Fruit fly (Drosophila melanogaster): ENCODE data around the gene BigH1.

BigH1 gene

dm6 chr3R:14649307-14650239, 13.7 kb upstream of the BigH1 start (continued):
- TF ChIP-seq CG31365 (tag; optimal IDR thresholded peaks at IDR 0.05) (no peak), fd3F (GFP tag; optimal IDR thresholded peaks at IDR 0.05) (no peak), CG16863 (GFP tag; optimal IDR thresholded peaks at IDR 0.05) (peak; percentile 14), tna (GFP tag; IDR thresholded peaks at IDR 0.05; ENCODE audit: partially characterized antibody) (no peak), Dp (GFP tag; optimal IDR thresholded peaks at IDR 0.05) (no peak), CG14965 (GFP tag; optimal IDR thresholded peaks at IDR 0.05; ENCODE audit: borderline replicate concordance) (no peak), Jarid2 (GFP tag; optimal IDR thresholded peaks at IDR 0.05) (no peak), CG32532 (GFP tag; IDR thresholded peaks at IDR 0.05) (no peak), HLH4C (GFP tag; IDR thresholded peaks at IDR 0.05; ENCODE audit: partially characterized antibody) (no peak), Fer3 (tag; optimal IDR thresholded peaks at IDR 0.05) (no peak), ems (GFP tag; optimal IDR thresholded peaks at IDR 0.05) (no peak), Stat92E (GFP tag; optimal IDR thresholded peaks at IDR 0.05) (no peak), Hmx (GFP tag; optimal IDR thresholded peaks at IDR 0.05) (peak; percentile 51), CG18764 (GFP tag; optimal IDR thresholded peaks at IDR 0.05) (no peak), luna (GFP tag; optimal IDR thresholded peaks at IDR 0.05) (no peak), Hand (GFP tag; optimal IDR thresholded peaks at IDR 0.05) (no peak), CG8089 (GFP tag; optimal IDR thresholded peaks at IDR 0.05) (no peak), CG11456 (GFP tag; IDR thresholded peaks at IDR 0.05) (no peak), MESR4 (GFP tag; optimal IDR thresholded peaks at IDR 0.05) (no peak), CG31441 (GFP tag; IDR thresholded peaks at IDR 0.05) (no peak), CG2889 (GFP tag; IDR thresholded peaks at IDR 0.05) (no peak), CG7786 (GFP tag; optimal IDR thresholded peaks at IDR 0.05) (peak; percentile 31), al (GFP tag; IDR thresholded peaks at IDR 0.05) (no peak), CG7963 (GFP tag; IDR thresholded peaks at IDR 0.05; ENCODE audit: partially characterized antibody) (no peak), CG9437 (GFP tag; optimal IDR thresholded peaks at IDR 0.05) (no peak), CG30431 (GFP tag; optimal IDR thresholded peaks at IDR 0.05) (no peak), otp (GFP tag; IDR thresholded peaks at IDR 0.05) (no peak), Taf1 (GFP tag; IDR thresholded peaks at IDR 0.05) (no peak), MTF-1 (GFP tag; optimal IDR thresholded peaks at IDR 0.05; ENCODE audit: borderline replicate concordance) (no peak), CG11560 (tag; IDR thresholded peaks at IDR 0.05) (no peak), CG2129 (GFP tag; IDR thresholded peaks at IDR 0.05; ENCODE audit: partially characterized antibody) (no peak), slp2 (GFP tag; optimal IDR thresholded peaks at IDR 0.05) (no peak), ssp (GFP tag; IDR thresholded peaks at IDR 0.05) (no peak), HHEX (GFP tag; optimal IDR thresholded peaks at IDR 0.05) (no peak), CG9876 (GFP tag; optimal IDR thresholded peaks at IDR 0.05) (no peak), HmgZ (tag; optimal IDR thresholded peaks at IDR 0.05) (no peak), Optix (GFP tag; IDR thresholded peaks at IDR 0.05) (no peak), Usf (GFP tag; optimal IDR thresholded peaks at IDR 0.05) (peak; percentile 6), pb (GFP tag; optimal IDR thresholded peaks at IDR 0.05) (no peak), Blimp-1 (GFP tag; optimal IDR thresholded peaks at IDR 0.05) (no peak), prd (optimal IDR thresholded peaks at IDR 0.05) (no peak), prd (GFP tag; IDR thresholded peaks at IDR 0.05) (no peak), CG15514 (GFP tag; optimal IDR thresholded peaks at IDR 0.05) (no peak), pan (optimal IDR thresholded peaks at IDR 0.05) (no peak), pan (GFP tag; optimal IDR thresholded peaks at IDR 0.05 in 1 of 2, IDR thresholded peaks at IDR 0.05 in 1 of 2) (no peak), CG1233 (GFP tag; optimal IDR thresholded peaks at IDR 0.05) (no peak), br (optimal IDR thresholded peaks at IDR 0.05) (no peak), ranshi (GFP tag; IDR thresholded peaks at IDR 0.05) (no peak), cad (GFP tag; optimal IDR thresholded peaks at IDR 0.05) (no peak), ERR (GFP tag; optimal IDR thresholded peaks at IDR 0.05) (no peak)

Measured in whole organism, embryonic.